Fruit fly (Drosophila melanogaster) whole organism, adult: Measurements from ENCODE around the gene sturkopf.

ENCODE experiments used
- CG11617 ChIP-seq: fragments of 200-800 bp; sonication (Bioruptor generic); optimal IDR thresholded peaks from 2 replicates; lab custom pipeline; 2017; ENCODE audit warnings: mild to moderate bottlenecking, missing biosample characterization, missing genetic modification reagents, missing genetic modification characterization
- CG12768 ChIP-seq: fragments of 200-800 bp; sonication (Bioruptor generic); optimal IDR thresholded peaks from 2 replicates; lab custom pipeline; 2017; ENCODE audit warnings: missing biosample characterization, missing genetic modification characterization, mild to moderate bottlenecking, moderate library complexity, missing genetic modification reagents
- CG14711 ChIP-seq: fragments of 200-800 bp; sonication (Bioruptor generic); optimal IDR thresholded peaks from 2 replicates; lab custom pipeline; 2018; ENCODE audit warnings: missing biosample characterization, mild to moderate bottlenecking, missing genetic modification characterization, moderate library complexity
- CG1620 ChIP-seq: fragments of 200-800 bp; sonication (Bioruptor generic); optimal IDR thresholded peaks from 2 replicates; lab custom pipeline; 2016; ENCODE audit warnings: missing biosample characterization, missing genetic modification characterization
- CG33017 ChIP-seq: fragments of 200-800 bp; sonication (Bioruptor generic); optimal IDR thresholded peaks from 2 replicates; lab custom pipeline; 2018; ENCODE audit warnings: missing biosample characterization, mild to moderate bottlenecking, missing genetic modification characterization, moderate library complexity
- CG5204 ChIP-seq: fragments of 200-800 bp; sonication (Bioruptor generic); optimal IDR thresholded peaks from 2 replicates; lab custom pipeline; 2016; ENCODE audit warnings: missing biosample characterization, missing genetic modification characterization
- CG7045 ChIP-seq: fragments of 200-800 bp; sonication (Bioruptor generic); optimal IDR thresholded peaks from 2 replicates; lab custom pipeline; 2017; ENCODE audit warnings: missing biosample characterization, mild to moderate bottlenecking, missing genetic modification characterization
- CG7101 ChIP-seq: fragments of 200-800 bp; sonication (Bioruptor generic); optimal IDR thresholded peaks from 2 replicates; lab custom pipeline; 2018; ENCODE audit warnings: missing biosample characterization, mild to moderate bottlenecking, missing genetic modification characterization, moderate library complexity
- Clk ChIP-seq: fragments of 200-800 bp; sonication (Bioruptor generic); optimal IDR thresholded peaks from 2 replicates; lab custom pipeline; 2017; ENCODE audit warnings: missing biosample characterization, missing genetic modification characterization
- Crg-1 ChIP-seq: fragments of 200-800 bp; sonication (Bioruptor generic); optimal IDR thresholded peaks from 2 replicates; lab custom pipeline; 2016; ENCODE audit warnings: missing biosample characterization, missing genetic modification characterization
- Hr96 ChIP-seq: fragments of 200-800 bp; sonication (Bioruptor generic); optimal IDR thresholded peaks from 2 replicates; lab custom pipeline; 2016; ENCODE audit warnings: missing biosample characterization, missing genetic modification characterization
- Mnt ChIP-seq: fragments of 200-800 bp; sonication (Bioruptor generic); optimal IDR thresholded peaks from 2 replicates; lab custom pipeline; 2016; ENCODE audit warnings: missing biosample characterization, mild to moderate bottlenecking, missing genetic modification characterization
- bab1 ChIP-seq: fragments of 200-800 bp; sonication (Bioruptor generic); optimal IDR thresholded peaks from 3 replicates; lab custom pipeline; 2019; ENCODE audit warnings: missing biosample characterization, mild to moderate bottlenecking, missing genetic modification characterization, moderate library complexity
- cic ChIP-seq: fragments of 200-800 bp; sonication (Bioruptor generic); optimal IDR thresholded peaks from 2 replicates; lab custom pipeline; 2017; ENCODE audit warnings: missing biosample characterization, mild to moderate bottlenecking, missing genetic modification characterization, moderate library complexity
- cnc ChIP-seq, 2 experiments: fragments of >200 bp; optimal IDR thresholded peaks; 2 replicates each; lab custom pipeline; 2017
- kay ChIP-seq: fragments of 200-800 bp; sonication (Bioruptor generic); peaks from one replicate; lab custom pipeline; 2016; ENCODE audit warnings: missing biosample characterization, missing genetic modification characterization, borderline replicate concordance
- ovo ChIP-seq: fragments of 200-800 bp; sonication (Bioruptor generic); optimal IDR thresholded peaks from 2 replicates; lab custom pipeline; 2016; ENCODE audit warnings: missing biosample characterization, missing genetic modification characterization
- pad ChIP-seq: fragments of 200-800 bp; sonication (Bioruptor generic); optimal IDR thresholded peaks from 3 replicates; lab custom pipeline; 2017; ENCODE audit warnings: missing biosample characterization, missing genetic modification characterization, mild to moderate bottlenecking, moderate library complexity, missing genetic modification reagents
- tj ChIP-seq: fragments of 200-800 bp; sonication (Bioruptor generic); optimal IDR thresholded peaks from 3 replicates; lab custom pipeline; 2017; ENCODE audit warnings: missing biosample characterization, mild to moderate bottlenecking, missing genetic modification characterization, moderate library complexity
- toe ChIP-seq: fragments of 200-800 bp; sonication (Bioruptor generic); optimal IDR thresholded peaks from 2 replicates; lab custom pipeline; 2016; ENCODE audit warnings: missing biosample characterization, missing genetic modification characterization

The sturkopf gene

dm6 chr3L:1335989-1336961 is 23.1 kb upstream of the sturkopf start:
- TF ChIP-seq kay (GFP tag; lab: Kevin White, UChicago) (no peak), bab1 (GFP tag; lab: Kevin White, UChicago) (no peak), cnc (optimal IDR thresholded peaks at IDR 0.05; lab: Kevin White, UChicago) (peak; percentile 95 to 98), CG1620 (GFP tag; lab: Kevin White, UChicago) (no peak), tj (GFP tag; lab: Kevin White, UChicago) (no peak)

DNA sequence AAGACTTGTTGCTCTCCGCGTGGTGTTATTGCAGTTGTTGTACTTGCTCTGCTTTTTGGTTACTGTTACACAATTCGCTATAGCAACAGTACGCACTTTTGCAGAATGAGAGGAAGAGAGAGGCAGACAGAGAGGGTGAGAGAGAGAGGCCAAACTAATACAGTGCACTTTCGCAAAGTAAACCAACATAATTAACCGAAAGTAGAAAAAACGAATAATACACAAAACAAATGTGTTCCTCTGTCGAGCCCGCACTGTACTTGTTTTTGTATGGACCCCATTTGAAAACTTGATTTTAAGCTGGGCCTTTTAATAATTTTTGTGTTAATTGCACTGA is 22.2 kb upstream of the sturkopf start:
- no peak for TF ChIP-seq CG5204 (GFP tag; lab: Kevin White, UChicago)
- peak; percentile 98 for TF ChIP-seq pad (GFP tag; lab: Kevin White, UChicago)
- TF ChIP-seq tj (GFP tag; lab: Kevin White, UChicago): no peak
- TF ChIP-seq CG7101 (tag; lab: Kevin White, UChicago): peak; percentile 33
- peak; percentile 15 for TF ChIP-seq Crg-1 (GFP tag; lab: Kevin White, UChicago)
- TF ChIP-seq bab1 (GFP tag; lab: Kevin White, UChicago): peak; percentile 35
- no peak for TF ChIP-seq Hr96 (GFP tag; lab: Kevin White, UChicago)
- TF ChIP-seq cic (GFP tag; lab: Kevin White, UChicago): no peak
- TF ChIP-seq CG1620 (GFP tag; lab: Kevin White, UChicago): peak; percentile 2
- peak; percentile 23 for TF ChIP-seq CG14711 (tag; lab: Kevin White, UChicago)
- no peak for TF ChIP-seq CG11617 (GFP tag; lab: Kevin White, UChicago)
- no peak for TF ChIP-seq CG33017 (tag; lab: Kevin White, UChicago)
- peak in 1 of 2 experiments; percentile 24 for TF ChIP-seq cnc (optimal IDR thresholded peaks at IDR 0.05; lab: Kevin White, UChicago)
- TF ChIP-seq CG12768 (GFP tag; lab: Kevin White, UChicago): no peak
- no peak for TF ChIP-seq toe (GFP tag; lab: Kevin White, UChicago)
- no peak for TF ChIP-seq Mnt
- no peak for TF ChIP-seq Clk (GFP tag; lab: Kevin White, UChicago)
- TF ChIP-seq ovo (GFP tag; lab: Kevin White, UChicago): no peak
- TF ChIP-seq kay (GFP tag; lab: Kevin White, UChicago): no peak
- peak; percentile 40 for TF ChIP-seq CG7045 (GFP tag; lab: Kevin White, UChicago)

dm6 chr3L:1334571-1335427 is 21.6 kb upstream of the sturkopf start, which contains the start of the genes Hmbs and CG2211:
Gene Hmbs (plus strand): TSS chr3L:1334889.
Gene CG2211 (minus strand): TSS chr3L:1335359.
- no peak for TF ChIP-seq toe (GFP tag; lab: Kevin White, UChicago)
- peak; percentile 69 for TF ChIP-seq Crg-1 (GFP tag; lab: Kevin White, UChicago)
- no peak for TF ChIP-seq pad (GFP tag; lab: Kevin White, UChicago)
- TF ChIP-seq CG5204 (GFP tag; lab: Kevin White, UChicago): no peak
- peak; percentile 79 for TF ChIP-seq Mnt
- TF ChIP-seq Clk (GFP tag; lab: Kevin White, UChicago): peak; percentile 82
- peak; percentile 83 for TF ChIP-seq ovo (GFP tag; lab: Kevin White, UChicago)
- TF ChIP-seq CG11617 (GFP tag; lab: Kevin White, UChicago): peak; percentile 73
- TF ChIP-seq CG33017 (tag; lab: Kevin White, UChicago): peak; percentile 55
- TF ChIP-seq CG7101 (tag; lab: Kevin White, UChicago): peak; percentile 68
- peak; percentile 61 for TF ChIP-seq CG12768 (GFP tag; lab: Kevin White, UChicago)
- peak; percentile 96 for TF ChIP-seq bab1 (GFP tag; lab: Kevin White, UChicago)
- TF ChIP-seq CG7045 (GFP tag; lab: Kevin White, UChicago): peak; percentile 84
- TF ChIP-seq cnc (optimal IDR thresholded peaks at IDR 0.05; lab: Kevin White, UChicago): no peak
- TF ChIP-seq CG1620 (GFP tag; lab: Kevin White, UChicago): peak; percentile 87
- TF ChIP-seq CG14711 (tag; lab: Kevin White, UChicago): peak; percentile 98
- no peak for TF ChIP-seq kay (GFP tag; lab: Kevin White, UChicago)
- TF ChIP-seq tj (GFP tag; lab: Kevin White, UChicago): peak; percentile 35
- peak; percentile 76 for TF ChIP-seq cic (GFP tag; lab: Kevin White, UChicago)
- TF ChIP-seq Hr96 (GFP tag; lab: Kevin White, UChicago): peak; percentile 92

DNA sequence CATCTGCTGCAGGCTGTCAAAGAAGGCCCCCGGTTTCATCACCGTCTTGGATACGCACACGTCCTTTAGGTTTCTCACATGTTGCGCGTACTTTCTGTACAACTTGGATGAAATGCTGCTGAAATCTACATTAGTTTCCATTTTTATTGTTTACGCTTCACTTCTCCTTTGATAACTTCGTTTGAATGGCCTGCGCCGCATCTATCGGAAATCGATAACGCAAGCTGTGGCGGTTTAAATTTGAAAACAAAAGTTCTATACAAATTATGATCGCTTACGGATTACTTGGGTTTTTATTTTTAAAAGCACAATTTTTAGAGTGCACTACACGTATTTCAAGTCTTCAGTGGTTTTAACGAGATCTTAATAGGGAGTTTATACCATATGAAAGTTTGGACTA is 19.8 kb upstream of the sturkopf start, which contains the start of gene msd5:
msd5 (minus strand) TSS at position 174 of the 400 bp plus-strand sequence.
- TF ChIP-seq cnc (optimal IDR thresholded peaks at IDR 0.05; lab: Kevin White, UChicago) (no peak), Clk (GFP tag; lab: Kevin White, UChicago) (no peak), toe (GFP tag; lab: Kevin White, UChicago) (no peak), cic (GFP tag; lab: Kevin White, UChicago) (no peak), CG12768 (GFP tag; lab: Kevin White, UChicago) (no peak), ovo (GFP tag; lab: Kevin White, UChicago) (no peak), CG7101 (tag; lab: Kevin White, UChicago) (no peak), pad (GFP tag; lab: Kevin White, UChicago) (no peak), CG14711 (tag; lab: Kevin White, UChicago) (no peak), CG11617 (GFP tag; lab: Kevin White, UChicago) (no peak), CG7045 (GFP tag; lab: Kevin White, UChicago) (no peak), Hr96 (GFP tag; lab: Kevin White, UChicago) (no peak), tj (GFP tag; lab: Kevin White, UChicago) (no peak)
